Worm (Caenorhabditis elegans) whole organism, midembryonic: ENCODE measurements around the gene F59B10.3.

ENCODE experiments used
- T22C8.4 ChIP-seq: fragments of 200-800 bp; sonication (Bioruptor generic); IDR thresholded peaks from 2 replicates; pipeline ENCODE4 v1.3.6; 2022; ENCODE audit warnings: missing genetic modification characterization, missing compliant biosample characterization
- cog-1 ChIP-seq: sonication (generic microtip); optimal IDR thresholded peaks from 2 replicates; lab custom pipeline; 2016; ENCODE audit warnings: missing genetic modification characterization, missing compliant biosample characterization
- flt-1 ChIP-seq: fragments of 200-800 bp; sonication (Bioruptor generic); IDR thresholded peaks from 2 replicates; pipeline ENCODE4 v1.3.6; 2022; ENCODE audit warnings: missing genetic modification characterization, missing compliant biosample characterization
- tab-1 ChIP-seq: fragments of 200-800 bp; sonication (Bioruptor generic); IDR thresholded peaks from 2 replicates; pipeline ENCODE4 v1.3.6; 2022; ENCODE audit warnings: missing genetic modification characterization, missing compliant biosample characterization

ce11 chrII:10479348-10479747, 31.0 kb upstream of the F59B10.3 start, which contains the start of gene clec-59:
- no peak for TF ChIP-seq T22C8.4 (GFP tag; lab: Robert Waterston, UW)
- TF ChIP-seq tab-1 = no peak
- TF ChIP-seq cog-1 (tag; lab: Kevin White, UChicago) = no peak
- TF ChIP-seq flt-1 = no peak
